Worm (Caenorhabditis elegans) whole organism, late embryonic: ENCODE data around the gene F18C5.5.

Experiments
- F13H6.1 ChIP-seq: sonication (generic microtip); optimal IDR thresholded peaks from 2 replicates; lab custom pipeline; 2016; ENCODE audit warnings: missing genetic modification characterization, missing compliant biosample characterization
- T23F11.4 ChIP-seq: fragments of 200-800 bp; sonication (Bioruptor generic); optimal IDR thresholded peaks from 2 replicates; lab custom pipeline; 2018; ENCODE audit warnings: mild to moderate bottlenecking, missing genetic modification characterization, missing compliant biosample characterization
- ama-1 ChIP-seq: fragments of 150-350 bp; optimal IDR thresholded peaks from 2 replicates; lab custom pipeline; 2014
- ceh-48 ChIP-seq: sonication (generic microtip); optimal IDR thresholded peaks from 2 replicates; lab custom pipeline; 2016; ENCODE audit warnings: missing genetic modification characterization, inconsistent platforms, missing compliant biosample characterization
- hlh-15 ChIP-seq: sonication (generic microtip); optimal IDR thresholded peaks from 2 replicates; lab custom pipeline; 2016; ENCODE audit warnings: missing genetic modification characterization, missing compliant biosample characterization
- lin-11 ChIP-seq: fragments of 200-800 bp; sonication (Bioruptor generic); optimal IDR thresholded peaks from 2 replicates; lab custom pipeline; 2018; ENCODE audit warnings: mild to moderate bottlenecking, missing genetic modification characterization, missing compliant biosample characterization
- pha-2 ChIP-seq: sonication (generic microtip); optimal IDR thresholded peaks from 2 replicates; lab custom pipeline; 2017; ENCODE audit warnings: mild to moderate bottlenecking, missing genetic modification characterization, missing compliant biosample characterization
- rnt-1 ChIP-seq: sonication (generic microtip); optimal IDR thresholded peaks from 2 replicates; lab custom pipeline; 2016; ENCODE audit warnings: missing genetic modification characterization, missing compliant biosample characterization
- sdc-2 ChIP-seq: sonication (generic microtip); optimal IDR thresholded peaks from 2 replicates; lab custom pipeline; 2016; ENCODE audit warnings: missing genotype, missing genetic modification characterization, missing compliant biosample characterization
- sox-4 ChIP-seq: sonication (generic microtip); optimal IDR thresholded peaks from 2 replicates; lab custom pipeline; 2017; ENCODE audit warnings: mild to moderate bottlenecking, missing genetic modification characterization, inconsistent platforms, missing compliant biosample characterization

- TF ChIP-seq sox-4 (tag; lab: Kevin White, UChicago) (no peak), ama-1 (lab: Kevin White, UChicago) (no peak), ceh-48 (no peak), sdc-2 (tag; lab: Kevin White, UChicago) (no peak), pha-2 (no peak), hlh-15 (tag; lab: Kevin White, UChicago) (no peak), lin-11 (tag; lab: Kevin White, UChicago) (no peak), rnt-1 (tag; lab: Kevin White, UChicago) (no peak), F13H6.1 (tag; lab: Kevin White, UChicago) (no peak), T23F11.4 (GFP tag; lab: Kevin White, UChicago) (no peak)
Observed at ce11 chrII:6597507-6597906, 31.0 kb upstream of the F18C5.5 start.
